Worm (Caenorhabditis elegans): Measurements from ENCODE around the gene Y57G11C.28.

DNA sequence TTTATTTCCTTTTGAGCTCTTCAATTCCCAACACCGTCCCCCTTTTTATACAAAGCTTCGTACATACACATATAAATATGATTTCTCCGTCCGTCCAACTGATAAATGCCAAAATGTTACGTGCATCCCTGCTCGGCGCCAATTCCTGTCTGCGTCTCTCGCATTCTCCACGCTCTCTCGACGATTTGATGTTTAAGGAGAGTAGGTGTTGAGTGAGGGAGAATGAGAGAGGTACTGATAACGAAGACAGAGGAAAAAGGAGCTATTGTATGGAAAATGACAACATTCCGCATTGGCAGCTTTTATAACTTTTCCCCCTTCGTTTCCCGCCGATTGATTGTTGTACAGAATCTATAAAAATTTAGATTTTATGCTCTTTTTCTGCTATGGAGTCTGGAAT, 45.7 kb upstream of the Y57G11C.28 start:
- no peak for TF ChIP-seq him-1 (tag; optimal IDR thresholded peaks at IDR 0.05)
- TF ChIP-seq W03F9.2 (tag; optimal IDR thresholded peaks at IDR 0.05) = no peak

Measured in whole organism, L4/young adult.